Worm (Caenorhabditis elegans) whole organism, young adult: ENCODE data around the gene C32D5.11.
A peak's percentile ranks its signal among the peaks of the same experiment; 100 is the strongest.

Experiments
- D2030.7 ChIP-seq: fragments of 200-800 bp; sonication (Bioruptor generic); IDR thresholded peaks from 2 replicates; pipeline ENCODE4 v1.3.6; 2022; ENCODE audit warnings: missing genetic modification reagents, missing genetic modification characterization, missing compliant biosample characterization
- F33H1.4 ChIP-seq: fragments of 200-800 bp; sonication (Bioruptor generic); IDR thresholded peaks from 2 replicates; pipeline ENCODE4 v1.3.6; 2022; ENCODE audit warnings: missing genetic modification reagents, missing genetic modification characterization, missing compliant biosample characterization
- F37B4.10 ChIP-seq: fragments of 200-800 bp; sonication (Bioruptor generic); IDR thresholded peaks from 2 replicates; pipeline ENCODE4 v1.3.6; 2022; ENCODE audit warnings: missing genetic modification characterization, missing compliant biosample characterization
- F55B11.4 ChIP-seq: sonication (generic microtip); optimal IDR thresholded peaks from 2 replicates; lab custom pipeline; 2016; ENCODE audit warnings: missing compliant biosample characterization, missing genetic modification characterization, borderline replicate concordance; ENCODE audit not compliant: insufficient read depth
- K11D2.4 ChIP-seq: fragments of 200-800 bp; sonication (Bioruptor generic); IDR thresholded peaks from 2 replicates; pipeline ENCODE4 v1.3.6; 2022; ENCODE audit warnings: missing genetic modification reagents, missing genetic modification characterization, missing compliant biosample characterization
- K12H6.12 ChIP-seq: fragments of 200-800 bp; sonication (Bioruptor generic); optimal IDR thresholded peaks from 2 replicates; lab custom pipeline; 2018; ENCODE audit warnings: mild to moderate bottlenecking, missing genetic modification characterization, missing compliant biosample characterization
- Y53G8AR.9 ChIP-seq: fragments of 200-800 bp; sonication (Bioruptor generic); conservative IDR thresholded peaks from 2 replicates; pipeline ENCODE4 v1.3.6; 2022; ENCODE audit warnings: missing genetic modification reagents, missing genetic modification characterization, missing compliant biosample characterization
- Y67H2A.10 ChIP-seq: fragments of 200-800 bp; sonication (Bioruptor generic); conservative IDR thresholded peaks from 2 replicates; pipeline ENCODE4 v1.3.6; 2022; ENCODE audit warnings: missing genetic modification reagents, missing genetic modification characterization, missing compliant biosample characterization
- Y79H2A.3 ChIP-seq: fragments of 200-800 bp; sonication (Bioruptor generic); conservative IDR thresholded peaks from 2 replicates; pipeline ENCODE4 v1.3.6; 2022; ENCODE audit warnings: missing genetic modification reagents, missing genetic modification characterization, missing compliant biosample characterization
- Y95B8A.8 ChIP-seq: fragments of 200-800 bp; sonication (Bioruptor generic); IDR thresholded peaks from 2 replicates; pipeline ENCODE4 v1.3.6; 2022; ENCODE audit warnings: missing genetic modification reagents, missing genetic modification characterization, missing compliant biosample characterization
- ZK185.1 ChIP-seq: sonication (generic microtip); optimal IDR thresholded peaks from 2 replicates; lab custom pipeline; 2016; ENCODE audit warnings: mild to moderate bottlenecking, missing genetic modification characterization, missing compliant biosample characterization; ENCODE audit not compliant: poor library complexity, severe bottlenecking
- ama-1 ChIP-seq, 3 experiments: fragments of 150-350 bp in 1 of 3; sonication (generic microtip) in 2 of 3; optimal IDR thresholded peaks; 2 replicates each; lab custom pipeline; 2014 to 2018; ENCODE audit warnings: missing biosample characterization in 2 of 3, missing genetic modification characterization in 2 of 3, missing genetic modification reagents in 2 of 3
- athp-1 ChIP-seq: sonication (generic microtip); optimal IDR thresholded peaks from 2 replicates; lab custom pipeline; 2017; ENCODE audit warnings: mild to moderate bottlenecking, missing genetic modification characterization, missing compliant biosample characterization
- ceh-58 ChIP-seq: fragments of 200-800 bp; sonication (Bioruptor generic); IDR thresholded peaks from 2 replicates; pipeline ENCODE4 v1.3.6; 2022; ENCODE audit warnings: missing genetic modification characterization, missing compliant biosample characterization
- ceh-91 ChIP-seq: fragments of 200-800 bp; sonication (Bioruptor generic); IDR thresholded peaks from 2 replicates; pipeline ENCODE4 v1.3.6; 2022; ENCODE audit warnings: missing genetic modification reagents, missing genetic modification characterization, missing compliant biosample characterization
- egrh-3 ChIP-seq: fragments of 200-800 bp; sonication (Bioruptor generic); IDR thresholded peaks from 2 replicates; pipeline ENCODE4 v1.3.6; 2022; ENCODE audit warnings: missing genetic modification reagents, missing genetic modification characterization, missing compliant biosample characterization
- hlh-12 ChIP-seq: sonication (generic microtip); optimal IDR thresholded peaks from 2 replicates; lab custom pipeline; 2016; ENCODE audit warnings: missing genetic modification characterization, missing compliant biosample characterization
- hmg-1.2 ChIP-seq: fragments of 200-800 bp; sonication (Bioruptor generic); IDR thresholded peaks from 2 replicates; pipeline ENCODE4 v1.3.6; 2022; ENCODE audit warnings: missing genetic modification reagents, missing genetic modification characterization, missing compliant biosample characterization
- let-526 ChIP-seq: fragments of 200-800 bp; sonication (Bioruptor generic); IDR thresholded peaks from 2 replicates; pipeline ENCODE4 v1.3.6; 2022; ENCODE audit warnings: missing genetic modification reagents, missing genetic modification characterization, missing compliant biosample characterization
- lin-35 ChIP-seq, 3 experiments: fragments of 150-350 bp in 2 of 3; sonication (generic microtip) in 1 of 3; optimal IDR thresholded peaks; 2 replicates each; lab custom pipeline; 2014 to 2018; ENCODE audit warnings: missing biosample characterization in 3 of 3, missing genetic modification characterization in 3 of 3, missing genetic modification reagents in 3 of 3
- lin-40 ChIP-seq: sonication (generic microtip); optimal IDR thresholded peaks from 2 replicates; lab custom pipeline; 2016; ENCODE audit warnings: missing genetic modification characterization, mild to moderate bottlenecking, missing compliant biosample characterization, missing genotype, missing genetic modification reagents
- lir-1 ChIP-seq: fragments of 200-800 bp; sonication (Bioruptor generic); conservative IDR thresholded peaks from 2 replicates; pipeline ENCODE4 v1.3.6; 2022; ENCODE audit warnings: missing genetic modification reagents, missing genetic modification characterization, missing compliant biosample characterization
- madf-6 ChIP-seq: fragments of 200-800 bp; sonication (Bioruptor generic); IDR thresholded peaks from 2 replicates; pipeline ENCODE4 v1.3.6; 2022; ENCODE audit warnings: missing genetic modification reagents, missing genetic modification characterization, missing compliant biosample characterization
- mcd-1 ChIP-seq: fragments of 200-800 bp; sonication (Bioruptor generic); IDR thresholded peaks from 2 replicates; pipeline ENCODE4 v1.3.6; 2022; ENCODE audit warnings: missing genetic modification reagents, missing genetic modification characterization, missing compliant biosample characterization
- mel-28 ChIP-seq: sonication (generic microtip); optimal IDR thresholded peaks from 2 replicates; lab custom pipeline; 2016; ENCODE audit warnings: borderline replicate concordance, mild to moderate bottlenecking, missing genetic modification characterization, missing compliant biosample characterization
- mxl-1 ChIP-seq: sonication (generic microtip); optimal IDR thresholded peaks from 2 replicates; lab custom pipeline; 2016; ENCODE audit warnings: missing genetic modification characterization, missing compliant biosample characterization
- nfya-2 ChIP-seq: fragments of 200-800 bp; sonication (Bioruptor generic); IDR thresholded peaks from 2 replicates; pipeline ENCODE4 v1.3.6; 2022; ENCODE audit warnings: missing genetic modification reagents, missing genetic modification characterization, missing compliant biosample characterization
- nhr-27 ChIP-seq: fragments of 200-800 bp; sonication (Bioruptor generic); optimal IDR thresholded peaks from 2 replicates; lab custom pipeline; 2018; ENCODE audit warnings: mild to moderate bottlenecking, missing genetic modification characterization, moderate library complexity, missing compliant biosample characterization
- nhr-80 ChIP-seq: sonication (generic microtip); optimal IDR thresholded peaks from 2 replicates; lab custom pipeline; 2016; ENCODE audit warnings: missing genetic modification characterization, missing compliant biosample characterization
- nhr-90 ChIP-seq: sonication (generic microtip); optimal IDR thresholded peaks from 2 replicates; lab custom pipeline; 2016; ENCODE audit warnings: missing genotype, mild to moderate bottlenecking, missing genetic modification characterization, missing compliant biosample characterization
- pha-4 ChIP-seq: fragments of 150-350 bp; sonication (generic microtip); optimal IDR thresholded peaks from 2 replicates; lab custom pipeline; 2014; ENCODE audit warnings: missing biosample characterization, missing genetic modification reagents, missing genetic modification characterization
- rcor-1 ChIP-seq: fragments of 200-800 bp; sonication (Bioruptor generic); IDR thresholded peaks from 2 replicates; pipeline ENCODE4 v1.3.6; 2022; ENCODE audit warnings: missing genetic modification reagents, missing genetic modification characterization, missing compliant biosample characterization
- repo-1 ChIP-seq: sonication (generic microtip); optimal IDR thresholded peaks from 2 replicates; lab custom pipeline; 2017; ENCODE audit warnings: mild to moderate bottlenecking, missing genetic modification characterization, missing compliant biosample characterization
- snpc-1.1 ChIP-seq: sonication (generic microtip); optimal IDR thresholded peaks from 2 replicates; lab custom pipeline; 2017; ENCODE audit warnings: missing genetic modification characterization, mild to moderate bottlenecking, missing compliant biosample characterization, antibody characterized with exemption, moderate library complexity, missing genotype, missing genetic modification reagents; ENCODE audit not compliant: insufficient read depth
- snpc-3.4 ChIP-seq: sonication (generic microtip); optimal IDR thresholded peaks from 2 replicates; lab custom pipeline; 2017; ENCODE audit warnings: missing genetic modification characterization, mild to moderate bottlenecking, missing compliant biosample characterization, antibody characterized with exemption, moderate library complexity, missing genotype, missing genetic modification reagents
- snpc-4 ChIP-seq, 5 experiments: fragments of 150-350 bp in 1 of 5; sonication (generic microtip) in 4 of 5; optimal IDR thresholded peaks; 2 replicates each; lab custom pipeline; 2014 to 2018; ENCODE audit warnings: missing genetic modification characterization in 5 of 5, missing biosample characterization in 3 of 5, antibody characterized with exemption in 2 of 5, mild to moderate bottlenecking in 2 of 5, missing compliant biosample characterization in 2 of 5, missing genotype in 2 of 5, moderate library complexity in 2 of 5, missing genetic modification reagents in 1 of 5
- somi-1 ChIP-seq: fragments of 200-800 bp; sonication (Bioruptor generic); optimal IDR thresholded peaks from 2 replicates; lab custom pipeline; 2018; ENCODE audit warnings: mild to moderate bottlenecking, missing genetic modification characterization, missing compliant biosample characterization
- tbx-9 ChIP-seq: sonication (generic microtip); optimal IDR thresholded peaks from 2 replicates; lab custom pipeline; 2016; ENCODE audit warnings: borderline replicate concordance, missing genetic modification characterization, inconsistent platforms, missing compliant biosample characterization
- tlf-1 ChIP-seq: fragments of 200-800 bp; sonication (Bioruptor generic); optimal IDR thresholded peaks from 2 replicates; lab custom pipeline; 2018; ENCODE audit warnings: mild to moderate bottlenecking, missing genetic modification characterization, missing compliant biosample characterization
- xnd-1 ChIP-seq: sonication (generic microtip); optimal IDR thresholded peaks from 2 replicates; lab custom pipeline; 2016; ENCODE audit warnings: missing genotype, missing genetic modification reagents, missing genetic modification characterization, missing compliant biosample characterization
- zfh-2 ChIP-seq: fragments of 200-800 bp; sonication (Bioruptor generic); conservative IDR thresholded peaks from 2 replicates; pipeline ENCODE4 v1.3.6; 2022; ENCODE audit warnings: missing genetic modification reagents, missing genetic modification characterization, missing compliant biosample characterization
- ztf-22 ChIP-seq: fragments of 200-800 bp; sonication (Bioruptor generic); optimal IDR thresholded peaks from 2 replicates; lab custom pipeline; 2018; ENCODE audit warnings: mild to moderate bottlenecking, missing genetic modification characterization, moderate library complexity, missing compliant biosample characterization
- ztf-25 ChIP-seq: fragments of 200-800 bp; sonication (Bioruptor generic); IDR thresholded peaks from 2 replicates; pipeline ENCODE4 v1.3.6; 2022; ENCODE audit warnings: missing genetic modification reagents, missing genetic modification characterization, missing compliant biosample characterization
- ztf-6 ChIP-seq: fragments of 200-800 bp; sonication (Bioruptor generic); IDR thresholded peaks from 2 replicates; pipeline ENCODE4 v1.3.6; 2022; ENCODE audit warnings: missing genetic modification reagents, missing genetic modification characterization, missing compliant biosample characterization

Gene C32D5.11

DNA sequence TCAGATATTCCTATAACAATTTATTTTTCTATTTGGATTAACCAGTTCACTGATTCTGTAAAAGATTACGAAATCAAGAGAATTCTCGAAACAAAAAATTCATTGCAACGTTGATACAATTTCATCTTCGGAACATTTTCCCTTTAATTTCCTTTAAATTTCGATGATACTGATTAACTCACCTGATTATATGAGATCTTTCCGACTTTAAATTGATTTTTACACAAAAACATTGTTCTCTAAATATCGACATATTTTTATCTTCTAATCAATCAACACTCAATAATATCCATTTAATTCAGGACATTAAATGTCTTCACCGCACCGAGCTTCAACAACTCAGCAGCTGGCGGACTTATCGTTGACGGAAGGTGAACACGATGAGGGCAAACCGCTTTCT lies 15.8 kb upstream of the C32D5.11 start, which contains the start of gene lin-23 (continued):
- no peak for TF ChIP-seq ama-1 (optimal IDR thresholded peaks at IDR 0.05; lab: Kevin White, UChicago)
- no peak for TF ChIP-seq ama-1 (GFP tag; optimal IDR thresholded peaks at IDR 0.05; lab: Kevin White, UChicago)
- no peak for TF ChIP-seq snpc-3.4 (tag; lab: Kevin White, UChicago)

- TF ChIP-seq xnd-1 (tag; lab: Kevin White, UChicago), result peak; percentile 18
- TF ChIP-seq somi-1, result peak; percentile 67
- no peak for TF ChIP-seq ceh-58 (GFP tag; lab: Robert Waterston, UW)
- no peak for TF ChIP-seq Y79H2A.3
- TF ChIP-seq Y53G8AR.9 (GFP tag; lab: Robert Waterston, UW), result peak; percentile 42; the same call in 1 of the 2 replicates
- peak; percentile 85 for TF ChIP-seq D2030.7 (GFP tag; lab: Robert Waterston, UW)
- no peak for TF ChIP-seq nhr-90 (tag; lab: Kevin White, UChicago)
- TF ChIP-seq zfh-2 (GFP tag; lab: Robert Waterston, UW), result peak; percentile 89
- TF ChIP-seq egrh-3 (GFP tag; lab: Robert Waterston, UW), result peak; percentile 41; the same call in 1 of the 2 replicates
- peak; percentile 58 for TF ChIP-seq tlf-1 (GFP tag; lab: Kevin White, UChicago)
- TF ChIP-seq madf-6 (GFP tag; lab: Robert Waterston, UW), result peak; percentile 81
- peak; percentile 73 for TF ChIP-seq F33H1.4 (GFP tag; lab: Robert Waterston, UW)
- TF ChIP-seq ztf-25 (GFP tag; lab: Robert Waterston, UW), result no peak
- TF ChIP-seq let-526 (GFP tag; lab: Robert Waterston, UW), result no peak
- no peak for TF ChIP-seq mxl-1
- TF ChIP-seq nhr-27, result no peak
- no peak for TF ChIP-seq repo-1
- peak; percentile 64; the same call in 1 of the 2 replicates for TF ChIP-seq rcor-1
- TF ChIP-seq Y95B8A.8 (GFP tag; lab: Robert Waterston, UW), result peak; percentile 68; the same call in 1 of the 2 replicates
- TF ChIP-seq ceh-91 (GFP tag; lab: Robert Waterston, UW), result peak; percentile 48; the same call in 1 of the 2 replicates
- peak; percentile 67 for TF ChIP-seq athp-1 (tag; lab: Kevin White, UChicago)
- no peak for TF ChIP-seq mel-28 (tag; lab: Kevin White, UChicago)
- TF ChIP-seq pha-4 (tag; lab: Kevin White, UChicago), result no peak
- no peak for TF ChIP-seq tbx-9
- peak in 1 of 3 experiments; percentile 48 for TF ChIP-seq lin-35 (GFP tag; optimal IDR thresholded peaks at IDR 0.05; lab: Kevin White, UChicago)
- TF ChIP-seq nhr-80 (tag; lab: Kevin White, UChicago), result peak; percentile 79
- no peak for TF ChIP-seq ama-1 (optimal IDR thresholded peaks at IDR 0.05; lab: Kevin White, UChicago)
- no peak for TF ChIP-seq ama-1 (GFP tag; optimal IDR thresholded peaks at IDR 0.05; lab: Kevin White, UChicago)
- no peak for TF ChIP-seq F55B11.4
- no peak for TF ChIP-seq snpc-4 (GFP tag; optimal IDR thresholded peaks at IDR 0.05; lab: Kevin White, UChicago)
- peak; percentile 31 to 63 (median 53) for TF ChIP-seq snpc-4 (tag; optimal IDR thresholded peaks at IDR 0.05; lab: Kevin White, UChicago)
- TF ChIP-seq hmg-1.2 (GFP tag; lab: Robert Waterston, UW), result peak; percentile 97
- no peak for TF ChIP-seq ztf-22
- TF ChIP-seq hlh-12 (tag; lab: Kevin White, UChicago), result no peak
- TF ChIP-seq F37B4.10, result no peak
- TF ChIP-seq K12H6.12, result peak; percentile 68
- peak; percentile 95 for TF ChIP-seq mcd-1 (GFP tag; lab: Robert Waterston, UW)
- peak; percentile 26 for TF ChIP-seq snpc-1.1
- peak; percentile 54 for TF ChIP-seq K11D2.4 (GFP tag; lab: Robert Waterston, UW)
- peak; percentile 57; the same call in 1 of the 2 replicates for TF ChIP-seq Y67H2A.10 (GFP tag; lab: Robert Waterston, UW)
- TF ChIP-seq lin-40 (tag; lab: Kevin White, UChicago), result peak; percentile 72
- TF ChIP-seq lir-1 (GFP tag; lab: Robert Waterston, UW), result peak; percentile 67; the same call in 1 of the 2 replicates
- TF ChIP-seq ZK185.1 (tag; lab: Kevin White, UChicago), result peak; percentile 74
- TF ChIP-seq nfya-2, result no peak
- TF ChIP-seq ztf-6 (GFP tag; lab: Robert Waterston, UW), result no peak
Measured at ce11 chrII:6370110-6370509, 14.9 kb upstream of the C32D5.11 start.
